Worm (Caenorhabditis elegans) whole organism, young adult: ENCODE measurements around the gene F40G12.2.

Source experiments
- T07F8.4 ChIP-seq: sonication (generic microtip); optimal IDR thresholded peaks from 2 replicates; lab custom pipeline; 2016; ENCODE audit warnings: mild to moderate bottlenecking, missing genetic modification characterization, moderate library complexity, missing compliant biosample characterization
- Y95B8A.8 ChIP-seq: fragments of 200-800 bp; sonication (Bioruptor generic); IDR thresholded peaks from 2 replicates; pipeline ENCODE4 v1.3.6; 2022; ENCODE audit warnings: missing genetic modification reagents, missing genetic modification characterization, missing compliant biosample characterization
- ceh-27 ChIP-seq: fragments of 200-800 bp; sonication (Bioruptor generic); optimal IDR thresholded peaks from 2 replicates; lab custom pipeline; 2018; ENCODE audit warnings: mild to moderate bottlenecking, missing genetic modification characterization, moderate library complexity, missing compliant biosample characterization
- efl-1 ChIP-seq: fragments of 150-350 bp; optimal IDR thresholded peaks from 2 replicates; lab custom pipeline; 2014; ENCODE audit warnings: missing biosample characterization, missing genetic modification reagents, missing genetic modification characterization
- ets-4 ChIP-seq: fragments of 200-800 bp; sonication (Bioruptor generic); optimal IDR thresholded peaks from 2 replicates; lab custom pipeline; 2018; ENCODE audit warnings: mild to moderate bottlenecking, missing genetic modification characterization, missing compliant biosample characterization
- him-1 ChIP-seq: sonication (generic microtip); optimal IDR thresholded peaks from 2 replicates; lab custom pipeline; 2016; ENCODE audit warnings: missing genotype, missing genetic modification reagents, missing genetic modification characterization, missing compliant biosample characterization
- madf-3 ChIP-seq: fragments of 200-800 bp; sonication (Bioruptor generic); IDR thresholded peaks from 2 replicates; pipeline ENCODE4 v1.3.6; 2022; ENCODE audit warnings: missing genetic modification reagents, missing genetic modification characterization, missing compliant biosample characterization
- pha-4 ChIP-seq: fragments of 150-350 bp; sonication (generic microtip); optimal IDR thresholded peaks from 2 replicates; lab custom pipeline; 2014; ENCODE audit warnings: missing biosample characterization, missing genetic modification reagents, missing genetic modification characterization
- rcor-1 ChIP-seq: fragments of 200-800 bp; sonication (Bioruptor generic); IDR thresholded peaks from 2 replicates; pipeline ENCODE4 v1.3.6; 2022; ENCODE audit warnings: missing genetic modification reagents, missing genetic modification characterization, missing compliant biosample characterization
- rec-8 ChIP-seq, 2 experiments: sonication (generic microtip); optimal IDR thresholded peaks; 2 replicates each; lab custom pipeline; 2016; ENCODE audit warnings: mild to moderate bottlenecking in 2 of 2, missing genetic modification characterization in 2 of 2, missing genetic modification reagents in 2 of 2, missing genotype in 2 of 2, missing biosample characterization in 1 of 2, missing compliant biosample characterization in 1 of 2, moderate library complexity in 1 of 2
- snpc-1.1 ChIP-seq: sonication (generic microtip); optimal IDR thresholded peaks from 2 replicates; lab custom pipeline; 2017; ENCODE audit warnings: missing genetic modification characterization, mild to moderate bottlenecking, missing compliant biosample characterization, antibody characterized with exemption, moderate library complexity, missing genotype, missing genetic modification reagents; ENCODE audit not compliant: insufficient read depth
- snpc-4 ChIP-seq, 5 experiments: fragments of 150-350 bp in 1 of 5; sonication (generic microtip) in 4 of 5; optimal IDR thresholded peaks; 2 replicates each; lab custom pipeline; 2014 to 2018; ENCODE audit warnings: missing genetic modification characterization in 5 of 5, missing biosample characterization in 3 of 5, antibody characterized with exemption in 2 of 5, mild to moderate bottlenecking in 2 of 5, missing compliant biosample characterization in 2 of 5, missing genotype in 2 of 5, moderate library complexity in 2 of 5, missing genetic modification reagents in 1 of 5
- unc-62 ChIP-seq: fragments of 150-350 bp; optimal IDR thresholded peaks from 2 replicates; lab custom pipeline; 2014; ENCODE audit warnings: missing biosample characterization, missing genetic modification reagents, missing genetic modification characterization
- ztf-25 ChIP-seq: fragments of 200-800 bp; sonication (Bioruptor generic); IDR thresholded peaks from 2 replicates; pipeline ENCODE4 v1.3.6; 2022; ENCODE audit warnings: missing genetic modification reagents, missing genetic modification characterization, missing compliant biosample characterization

DNA sequence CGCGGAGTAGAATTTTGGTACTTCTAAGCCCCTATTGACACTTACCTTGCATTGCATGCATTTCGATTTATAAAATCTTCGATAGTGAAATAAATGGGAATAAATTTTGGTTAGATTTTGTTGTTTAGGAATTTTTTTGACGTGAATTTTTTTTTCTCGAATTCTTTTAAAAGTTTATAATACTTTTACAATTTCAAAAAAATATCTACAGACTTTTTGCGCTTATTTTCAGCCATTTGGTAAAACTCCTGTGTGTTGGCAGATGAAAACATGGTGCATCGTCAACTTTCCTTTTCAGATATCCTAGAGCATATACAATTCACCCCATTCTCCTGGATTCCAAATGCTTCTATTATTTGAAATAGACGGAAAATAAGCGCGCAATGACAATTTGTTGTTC is 29.9 kb upstream of the F40G12.2 start, which contains the start of gene F14D7.18:
- TF ChIP-seq unc-62 (GFP tag; lab: Kevin White, UChicago) (no peak), rec-8 (tag; optimal IDR thresholded peaks at IDR 0.05; lab: Kevin White, UChicago) (no peak), snpc-4 (GFP tag; optimal IDR thresholded peaks at IDR 0.05; lab: Kevin White, UChicago) (no peak), snpc-4 (tag; optimal IDR thresholded peaks at IDR 0.05; lab: Kevin White, UChicago) (no peak), snpc-1.1 (tag; lab: Kevin White, UChicago) (no peak), madf-3 (GFP tag; lab: Robert Waterston, UW) (no peak), ztf-25 (GFP tag; lab: Robert Waterston, UW) (no peak), ceh-27 (no peak), pha-4 (tag; lab: Kevin White, UChicago) (no peak), ets-4 (no peak), T07F8.4 (tag; lab: Kevin White, UChicago) (no peak), Y95B8A.8 (GFP tag; lab: Robert Waterston, UW) (no peak), efl-1 (GFP tag; lab: Kevin White, UChicago) (no peak), rcor-1 (GFP tag; lab: Robert Waterston, UW) (no peak), him-1 (tag; lab: Kevin White, UChicago) (no peak)
